Fruit fly (Drosophila melanogaster): ENCODE results near the gene AstA-R1.

The AstA-R1 gene

dm6 chrX:3677847-3678411 lies 103.6 kb downstream of the AstA-R1 start:
- TF ChIP-seq Lpt (GFP tag; optimal IDR thresholded peaks at IDR 0.05) (peak; percentile 67), CG11902 (GFP tag; optimal IDR thresholded peaks at IDR 0.05) (peak; percentile 77), CG6163 (GFP tag; IDR thresholded peaks at IDR 0.05) (peak; percentile 67), CG34406 (GFP tag; optimal IDR thresholded peaks at IDR 0.05) (peak; percentile 97), fd85E (GFP tag; optimal IDR thresholded peaks at IDR 0.05) (no peak), CG32006 (GFP tag; optimal IDR thresholded peaks at IDR 0.05) (peak; percentile 98), Eip93F (GFP tag; optimal IDR thresholded peaks at IDR 0.05) (peak; percentile 59), CG8119 (GFP tag; IDR thresholded peaks at IDR 0.05) (peak; percentile 90; the same call in 2 of the 3 replicates), Blimp-1 (GFP tag; optimal IDR thresholded peaks at IDR 0.05) (peak; percentile 87), Hr38 (GFP tag; optimal IDR thresholded peaks at IDR 0.05) (no peak), Sox14 (GFP tag; optimal IDR thresholded peaks at IDR 0.05) (peak; percentile 58), CG31627 (GFP tag; optimal IDR thresholded peaks at IDR 0.05) (peak; percentile 69), spab (GFP tag; optimal IDR thresholded peaks at IDR 0.05) (peak; percentile 91), CG6792 (GFP tag; optimal IDR thresholded peaks at IDR 0.05) (peak; percentile 84), fd59A (GFP tag; optimal IDR thresholded peaks at IDR 0.05) (peak; percentile 80), CG16779 (tag; optimal IDR thresholded peaks at IDR 0.05) (peak; percentile 90), fkh (GFP tag; optimal IDR thresholded peaks at IDR 0.05) (peak; percentile 51), acj6 (GFP tag; optimal IDR thresholded peaks at IDR 0.05) (peak; percentile 85), CG6276 (GFP tag; optimal IDR thresholded peaks at IDR 0.05) (peak; percentile 93), CG3032 (tag; optimal IDR thresholded peaks at IDR 0.05) (peak; percentile 92), CG3919 (GFP tag; optimal IDR thresholded peaks at IDR 0.05) (peak; percentile 74), eg (GFP tag; IDR thresholded peaks at IDR 0.05) (peak; percentile 57; the same call in 1 of the 3 replicates), CG4318 (GFP tag; optimal IDR thresholded peaks at IDR 0.05) (peak; percentile 93), Gug (GFP tag; IDR thresholded peaks at IDR 0.05) (peak; percentile 73), CG1621 (tag; optimal IDR thresholded peaks at IDR 0.05) (peak; percentile 59), CG15336 (GFP tag; IDR thresholded peaks at IDR 0.05) (peak; percentile 87), CG6808 (GFP tag; optimal IDR thresholded peaks at IDR 0.05) (peak; percentile 87), ss (GFP tag; optimal IDR thresholded peaks at IDR 0.05) (peak; percentile 77 to 91), Hr39 (GFP tag; optimal IDR thresholded peaks at IDR 0.05) (peak; percentile 67), lz (GFP tag; optimal IDR thresholded peaks at IDR 0.05) (peak; percentile 80), salr (GFP tag; optimal IDR thresholded peaks at IDR 0.05) (peak; percentile 37 to 86), CG11294 (GFP tag; IDR thresholded peaks at IDR 0.05) (peak; percentile 77; the same call in 1 of the 2 replicates), pdm3 (GFP tag; optimal IDR thresholded peaks at IDR 0.05) (peak; percentile 71), Sox102F (GFP tag; optimal IDR thresholded peaks at IDR 0.05) (peak; percentile 58), svp (GFP tag) (peak; percentile 89), CG6854 (GFP tag; optimal IDR thresholded peaks at IDR 0.05) (peak; percentile 69), dac (GFP tag; optimal IDR thresholded peaks at IDR 0.05) (peak; percentile 91), CG8319 (GFP tag; optimal IDR thresholded peaks at IDR 0.05) (peak; percentile 65), CG11762 (GFP tag; optimal IDR thresholded peaks at IDR 0.05; ENCODE audit: insufficient read depth) (peak; percentile 75), cyc (GFP tag; optimal IDR thresholded peaks at IDR 0.05) (peak; percentile 73), Hr4 (GFP tag; optimal IDR thresholded peaks at IDR 0.05) (peak; percentile 77), vri (GFP tag; optimal IDR thresholded peaks at IDR 0.05) (peak; percentile 57), achi (GFP tag; optimal IDR thresholded peaks at IDR 0.05) (peak; percentile 94), OdsH (GFP tag; optimal IDR thresholded peaks at IDR 0.05) (peak; percentile 87), esn (GFP tag; optimal IDR thresholded peaks at IDR 0.05) (peak; percentile 85), Sox15 (GFP tag; optimal IDR thresholded peaks at IDR 0.05) (peak; percentile 86), dsx (GFP tag; optimal IDR thresholded peaks at IDR 0.05; ENCODE audit: poor library complexity, severe bottlenecking) (peak; percentile 84), CG10669 (GFP tag; optimal IDR thresholded peaks at IDR 0.05) (peak; percentile 85), Eip75B (GFP tag; optimal IDR thresholded peaks at IDR 0.05) (peak; percentile 64), CG7368 (GFP tag; optimal IDR thresholded peaks at IDR 0.05) (peak; percentile 78), Met (GFP tag; optimal IDR thresholded peaks at IDR 0.05) (peak; percentile 75)

All from whole organism, prepupa.